Fruit fly (Drosophila melanogaster) whole organism, embryonic: Measurements from ENCODE around the gene CG31871.

Experiments
- ATbp ChIP-seq: fragments of 200-800 bp; sonication (Bioruptor generic); optimal IDR thresholded peaks from 2 replicates; lab custom pipeline; 2017; ENCODE audit warnings: missing biosample characterization, mild to moderate bottlenecking, missing genetic modification characterization, missing genetic modification reagents
- CG10274 ChIP-seq: fragments of 200-800 bp; sonication (Bioruptor generic); optimal IDR thresholded peaks from 3 replicates; lab custom pipeline; 2017; ENCODE audit warnings: missing biosample characterization, mild to moderate bottlenecking, missing genetic modification characterization
- CG10462 ChIP-seq: fragments of 200-800 bp; sonication (Bioruptor generic); optimal IDR thresholded peaks from 2 replicates; lab custom pipeline; 2016; ENCODE audit warnings: missing biosample characterization, missing genetic modification characterization
- CG10979 ChIP-seq: fragments of 200-800 bp; sonication (Bioruptor generic); optimal IDR thresholded peaks from 2 replicates; lab custom pipeline; 2018; ENCODE audit warnings: missing biosample characterization, mild to moderate bottlenecking, missing genetic modification characterization, moderate library complexity
- CG11504 ChIP-seq: fragments of 200-800 bp; sonication (Bioruptor generic); optimal IDR thresholded peaks from 3 replicates; lab custom pipeline; 2019; ENCODE audit warnings: missing biosample characterization, mild to moderate bottlenecking, missing genetic modification characterization, moderate library complexity
- CG11723 ChIP-seq: fragments of 200-800 bp; sonication (Bioruptor generic); optimal IDR thresholded peaks from 2 replicates; lab custom pipeline; 2017; ENCODE audit warnings: missing biosample characterization, mild to moderate bottlenecking, missing genetic modification characterization
- CG12391 ChIP-seq: fragments of 200-800 bp; sonication (Bioruptor generic); optimal IDR thresholded peaks from 3 replicates; lab custom pipeline; 2018; ENCODE audit warnings: missing biosample characterization, mild to moderate bottlenecking, missing genetic modification characterization, moderate library complexity
- CG12659 ChIP-seq: fragments of 200-800 bp; sonication (Bioruptor generic); optimal IDR thresholded peaks from 3 replicates; lab custom pipeline; 2017; ENCODE audit warnings: mild to moderate bottlenecking, missing biosample characterization, missing genetic modification reagents, missing genetic modification characterization
- CG15269 ChIP-seq: fragments of 200-800 bp; sonication (Bioruptor generic); optimal IDR thresholded peaks from 2 replicates; lab custom pipeline; 2018; ENCODE audit warnings: missing biosample characterization, mild to moderate bottlenecking, missing genetic modification characterization, moderate library complexity
- CG15514 ChIP-seq: fragments of 200-800 bp; sonication (Bioruptor generic); optimal IDR thresholded peaks from 3 replicates; lab custom pipeline; 2017; ENCODE audit warnings: missing biosample characterization, missing genetic modification characterization, mild to moderate bottlenecking, moderate library complexity, missing genetic modification reagents
- CG17385 ChIP-seq: fragments of 200-800 bp; sonication (Bioruptor generic); optimal IDR thresholded peaks from 3 replicates; lab custom pipeline; 2018; ENCODE audit warnings: missing biosample characterization, mild to moderate bottlenecking, missing genetic modification characterization
- CG2678 ChIP-seq: fragments of 200-800 bp; sonication (Bioruptor generic); optimal IDR thresholded peaks from 3 replicates; lab custom pipeline; 2019; ENCODE audit warnings: missing biosample characterization, mild to moderate bottlenecking, missing genetic modification characterization, moderate library complexity
- CG30403 ChIP-seq: fragments of 200-800 bp; sonication (Bioruptor generic); optimal IDR thresholded peaks from 3 replicates; lab custom pipeline; 2016; ENCODE audit warnings: missing biosample characterization, missing genetic modification characterization
- CG31365 ChIP-seq: fragments of 200-800 bp; sonication (Bioruptor generic); optimal IDR thresholded peaks from 2 replicates; lab custom pipeline; 2018; ENCODE audit warnings: missing biosample characterization, mild to moderate bottlenecking, missing genetic modification characterization
- CG3847 ChIP-seq: fragments of 200-800 bp; sonication (Bioruptor generic); IDR thresholded peaks from 2 replicates; pipeline ENCODE4 v1.3.6; 2022; ENCODE audit warnings: missing biosample characterization, missing genetic modification characterization
- CG8924 ChIP-seq: fragments of 200-800 bp; optimal IDR thresholded peaks from 3 replicates; lab custom pipeline; 2019; ENCODE audit warnings: missing biosample characterization, mild to moderate bottlenecking, missing genetic modification characterization, moderate library complexity
- CG9817 ChIP-seq: fragments of 200-800 bp; sonication (Bioruptor generic); optimal IDR thresholded peaks from 2 replicates; lab custom pipeline; 2018; ENCODE audit warnings: missing biosample characterization, mild to moderate bottlenecking, missing genetic modification characterization, moderate library complexity
- Doc3 ChIP-seq: fragments of 200-800 bp; sonication (Bioruptor generic); IDR thresholded peaks from 3 replicates; pipeline ENCODE4 v1.3.6; 2022; ENCODE audit warnings: missing biosample characterization, missing genetic modification characterization; ENCODE audit not compliant: partially characterized antibody
- Dp ChIP-seq: fragments of 200-800 bp; sonication (Bioruptor generic); optimal IDR thresholded peaks from 2 replicates; lab custom pipeline; 2018; ENCODE audit warnings: missing biosample characterization, mild to moderate bottlenecking, missing genetic modification characterization, moderate library complexity
- Drgx ChIP-seq: fragments of 200-800 bp; sonication (Bioruptor generic); IDR thresholded peaks from 2 replicates; pipeline ENCODE4 v1.3.6; 2022; ENCODE audit warnings: missing biosample characterization, missing genetic modification characterization
- Fer1 ChIP-seq: fragments of 200-800 bp; sonication (Bioruptor generic); optimal IDR thresholded peaks from 2 replicates; lab custom pipeline; 2017; ENCODE audit warnings: missing biosample characterization, mild to moderate bottlenecking, missing genetic modification characterization
- HLH3B ChIP-seq: fragments of 200-800 bp; sonication (Bioruptor generic); IDR thresholded peaks from 2 replicates; pipeline ENCODE4 v1.3.6; 2022; ENCODE audit warnings: missing biosample characterization, missing genetic modification characterization
- HLH4C ChIP-seq: fragments of 200-800 bp; sonication (Bioruptor generic); IDR thresholded peaks from 3 replicates; pipeline ENCODE4 v1.3.6; 2022; ENCODE audit warnings: missing biosample characterization, missing genetic modification characterization; ENCODE audit not compliant: partially characterized antibody
- Hmr ChIP-seq: fragments of 200-800 bp; sonication (Bioruptor generic); optimal IDR thresholded peaks from 3 replicates; lab custom pipeline; 2017; ENCODE audit warnings: mild to moderate bottlenecking, missing biosample characterization, missing genetic modification reagents, missing genetic modification characterization
- Hr78 ChIP-seq, 2 experiments: fragments of 200-800 bp in 1 of 2; fragments of >200 bp in 1 of 2; sonication (Bioruptor generic) in 1 of 2; optimal IDR thresholded peaks; 2 replicates each; lab custom pipeline; 2017 to 2019; ENCODE audit warnings: missing biosample characterization in 2 of 2, missing genetic modification characterization in 2 of 2, mild to moderate bottlenecking in 1 of 2, moderate library complexity in 1 of 2
- Hsf ChIP-seq: fragments of 200-800 bp; sonication (Bioruptor generic); optimal IDR thresholded peaks from 3 replicates; lab custom pipeline; 2016; ENCODE audit warnings: missing biosample characterization, missing genetic modification characterization
- Med ChIP-seq: fragments of 200-800 bp; sonication (Bioruptor generic); peaks from one replicate; lab custom pipeline; 2016; ENCODE audit warnings: missing biosample characterization, missing genetic modification characterization, mild to moderate bottlenecking, inconsistent platforms, moderate library complexity
- Mes4 ChIP-seq: fragments of 200-800 bp; sonication (Bioruptor generic); optimal IDR thresholded peaks from 2 replicates; lab custom pipeline; 2016; ENCODE audit warnings: missing biosample characterization, missing genetic modification characterization
- NFAT ChIP-seq: fragments of 200-800 bp; sonication (Bioruptor generic); IDR thresholded peaks from 2 replicates; pipeline ENCODE4 v1.3.6; 2022; ENCODE audit warnings: missing biosample characterization, missing genetic modification characterization
- PHDP ChIP-seq: fragments of 200-800 bp; sonication (Bioruptor generic); optimal IDR thresholded peaks from 3 replicates; lab custom pipeline; 2018; ENCODE audit warnings: missing biosample characterization, mild to moderate bottlenecking, missing genetic modification characterization, moderate library complexity
- Sry-δ ChIP-seq: fragments of 200-800 bp; sonication (Bioruptor generic); optimal IDR thresholded peaks from 2 replicates; lab custom pipeline; 2016; ENCODE audit warnings: missing biosample characterization, missing genetic modification characterization
- btn ChIP-seq: fragments of 200-800 bp; sonication (Bioruptor generic); optimal IDR thresholded peaks from 2 replicates; lab custom pipeline; 2016; ENCODE audit warnings: missing biosample characterization, missing genetic modification characterization
- fd3F ChIP-seq: fragments of 200-800 bp; sonication (Bioruptor generic); optimal IDR thresholded peaks from 2 replicates; lab custom pipeline; 2018; ENCODE audit warnings: missing biosample characterization, mild to moderate bottlenecking, missing genetic modification characterization, moderate library complexity
- hkb ChIP-seq, 2 experiments: fragments of 200-800 bp in 1 of 2; fragments of >200 bp in 1 of 2; sonication (Bioruptor generic) in 1 of 2; IDR thresholded peaks in 1 of 2; optimal IDR thresholded peaks in 1 of 2; 2 replicates each; pipeline versions ENCODE4 v1.3.6 to Lab custom; 2017 to 2022; ENCODE audit warnings: missing biosample characterization in 1 of 2, missing genetic modification characterization in 1 of 2
- ind ChIP-seq: fragments of 200-800 bp; sonication (Bioruptor generic); optimal IDR thresholded peaks from 3 replicates; lab custom pipeline; 2016; ENCODE audit warnings: missing biosample characterization, missing genetic modification characterization
- lmd ChIP-seq: fragments of 200-800 bp; sonication (Bioruptor generic); IDR thresholded peaks from 2 replicates; pipeline ENCODE4 v1.3.6; 2022; ENCODE audit warnings: missing biosample characterization, missing genetic modification characterization
- oc ChIP-seq: fragments of 200-800 bp; sonication (Bioruptor generic); optimal IDR thresholded peaks from 2 replicates; lab custom pipeline; 2018; ENCODE audit warnings: missing biosample characterization, mild to moderate bottlenecking, missing genetic modification characterization, moderate library complexity
- row ChIP-seq: fragments of 200-800 bp; sonication (Bioruptor generic); IDR thresholded peaks from 3 replicates; pipeline ENCODE4 v1.3.6; 2022; ENCODE audit warnings: missing biosample characterization, missing genetic modification characterization
- sens ChIP-seq: fragments of 200-800 bp; sonication (Bioruptor generic); peaks from one replicate; lab custom pipeline; 2016; ENCODE audit warnings: missing biosample characterization, missing genetic modification characterization
- stc ChIP-seq: fragments of 200-800 bp; sonication (Bioruptor generic); IDR thresholded peaks from 2 replicates; pipeline ENCODE4 v1.3.6; 2022; ENCODE audit warnings: missing biosample characterization, missing genetic modification characterization
- tin ChIP-seq: fragments of 200-800 bp; sonication (Bioruptor generic); optimal IDR thresholded peaks from 3 replicates; lab custom pipeline; 2016; ENCODE audit warnings: missing biosample characterization, missing genetic modification characterization
- tll ChIP-seq, 2 experiments: fragments of 200-800 bp in 1 of 2; fragments of >200 bp in 1 of 2; sonication (Bioruptor generic) in 1 of 2; optimal IDR thresholded peaks; 2 replicates each; lab custom pipeline; 2017 to 2019; ENCODE audit warnings: missing biosample characterization in 2 of 2, missing genetic modification characterization in 2 of 2, mild to moderate bottlenecking in 1 of 2, moderate library complexity in 1 of 2
- tup ChIP-seq: fragments of 200-800 bp; sonication (Bioruptor generic); optimal IDR thresholded peaks from 2 replicates; lab custom pipeline; 2016; ENCODE audit warnings: missing biosample characterization, mild to moderate bottlenecking, missing genetic modification characterization, moderate library complexity
- tx ChIP-seq: fragments of 200-800 bp; sonication (Bioruptor generic); optimal IDR thresholded peaks from 2 replicates; lab custom pipeline; 2016; ENCODE audit warnings: missing biosample characterization, missing genetic modification characterization
- unpg ChIP-seq: fragments of 200-800 bp; sonication (Bioruptor generic); optimal IDR thresholded peaks from 3 replicates; lab custom pipeline; 2018; ENCODE audit warnings: missing biosample characterization, mild to moderate bottlenecking, missing genetic modification characterization, moderate library complexity
- usp ChIP-seq: fragments of >200 bp; optimal IDR thresholded peaks from 2 replicates; lab custom pipeline; 2017; ENCODE audit warnings: missing biosample characterization, missing genetic modification characterization
- vnd ChIP-seq: fragments of 200-800 bp; sonication (Bioruptor generic); IDR thresholded peaks from 3 replicates; pipeline ENCODE4 v1.3.6; 2022; ENCODE audit warnings: missing biosample characterization, missing genetic modification characterization; ENCODE audit not compliant: partially characterized antibody

The CG31871 gene

dm6 chr2L:10676933-10677714, 15.2 kb downstream of the CG31871 start, which contains the start of gene CG17104 (continued):
- TF ChIP-seq CG3847 (GFP tag; lab: Robert Waterston, UW) (0 out of 2 replicates have a peak, but pooled peaks have one; percentile 21), Mes4 (no peak), stc (GFP tag; lab: Robert Waterston, UW) (no peak), usp (GFP tag; lab: Kevin White, UChicago) (no peak), Drgx (GFP tag; lab: Robert Waterston, UW) (peak; percentile 66; the same call in 1 of the 2 replicates), HLH4C (GFP tag; lab: Robert Waterston, UW) (no peak), tll (GFP tag; optimal IDR thresholded peaks at IDR 0.05; lab: Kevin White, UChicago) (no peak), ind (GFP tag; lab: Kevin White, UChicago) (peak; percentile 1), oc (tag; lab: Kevin White, UChicago) (no peak), CG10462 (no peak), CG15269 (tag; lab: Kevin White, UChicago) (peak; percentile 65), Fer1 (GFP tag; lab: Kevin White, UChicago) (peak; percentile 40), Doc3 (GFP tag; lab: Robert Waterston, UW) (no peak), CG10274 (GFP tag; lab: Kevin White, UChicago) (no peak), CG9817 (tag; lab: Kevin White, UChicago) (peak; percentile 5), PHDP (peak; percentile 53), HLH3B (GFP tag; lab: Robert Waterston, UW) (0 out of 2 replicates have a peak, but pooled peaks have one; percentile 28), Med (GFP tag; lab: Kevin White, UChicago) (peak; percentile 65), row (GFP tag; lab: Robert Waterston, UW) (peak; percentile 49), btn (GFP tag; lab: Kevin White, UChicago) (no peak), Hr78 (GFP tag; optimal IDR thresholded peaks at IDR 0.05; lab: Kevin White, UChicago) (no peak), fd3F (GFP tag; lab: Kevin White, UChicago) (no peak), CG12659 (GFP tag; lab: Kevin White, UChicago) (peak; percentile 33), CG11723 (GFP tag; lab: Kevin White, UChicago) (no peak), Dp (GFP tag; lab: Kevin White, UChicago) (no peak), CG8924 (tag; lab: Kevin White, UChicago) (peak; percentile 25), Hsf (GFP tag; lab: Kevin White, UChicago) (peak; percentile 5), CG17385 (peak; percentile 34), CG2678 (tag; lab: Kevin White, UChicago) (peak; percentile 56), CG15514 (peak; percentile 60), CG30403 (GFP tag; lab: Kevin White, UChicago) (peak; percentile 51), Hmr (peak; percentile 31), CG31365 (tag; lab: Kevin White, UChicago) (no peak), tx (GFP tag; lab: Kevin White, UChicago) (peak; percentile 29), lmd (GFP tag; lab: Robert Waterston, UW) (no peak), sens (GFP tag; lab: Kevin White, UChicago) (peak; percentile 69), CG12391 (peak; percentile 28), hkb (optimal IDR thresholded peaks at IDR 0.05; lab: Kevin White, UChicago) (no peak), hkb (GFP tag; IDR thresholded peaks at IDR 0.05; lab: Robert Waterston, UW) (peak; percentile 49; the same call in 1 of the 2 replicates), NFAT (GFP tag; lab: Robert Waterston, UW) (peak; percentile 15; the same call in 1 of the 2 replicates), CG10979 (tag; lab: Kevin White, UChicago) (no peak), tin (GFP tag; lab: Kevin White, UChicago) (no peak), Sry-δ (no peak), unpg (GFP tag; lab: Kevin White, UChicago) (peak; percentile 48), ATbp (peak; percentile 26), tup (no peak), vnd (GFP tag; lab: Robert Waterston, UW) (no peak), CG11504 (peak; percentile 59)
